Worm (Caenorhabditis elegans): ENCODE data around the gene gly-13.

- TF ChIP-seq ahr-1 (tag; optimal IDR thresholded peaks at IDR 0.05) (peak; percentile 9), dmd-4 (tag; optimal IDR thresholded peaks at IDR 0.05; ENCODE audit: borderline replicate concordance) (peak; percentile 26), pha-4 (tag; optimal IDR thresholded peaks at IDR 0.05) (no peak), zip-5 (tag; optimal IDR thresholded peaks at IDR 0.05) (peak; percentile 61), hlh-30 (tag; optimal IDR thresholded peaks at IDR 0.05; ENCODE audit: insufficient read depth) (no peak), C08G9.2 (tag; optimal IDR thresholded peaks at IDR 0.05) (no peak), nhr-11 (tag; optimal IDR thresholded peaks at IDR 0.05) (no peak), sox-4 (tag; optimal IDR thresholded peaks at IDR 0.05) (peak; percentile 70), ceh-9 (tag; optimal IDR thresholded peaks at IDR 0.05) (no peak), ceh-19 (GFP tag; optimal IDR thresholded peaks at IDR 0.05) (peak; percentile 80), K09A11.1 (tag; optimal IDR thresholded peaks at IDR 0.05; ENCODE audit: insufficient read depth) (peak; percentile 88), rnt-1 (tag; optimal IDR thresholded peaks at IDR 0.05) (peak; percentile 62)
Measured at ce11 chrX:9296591-9296990, at the start of gene gly-13.
